Fruit fly (Drosophila melanogaster) S2 (cell line): ENCODE measurements around the gene Atet.

ENCODE experiments used
- CG8478 ChIP-seq: fragments of >200 bp; optimal IDR thresholded peaks from 2 replicates; lab custom pipeline; 2018
- CTCF ChIP-seq, 2 experiments: fragments of >200 bp; optimal IDR thresholded peaks; 2 replicates each; lab custom pipeline; 2018

dm6 chr2L:4378380-4378779 is 44.7 kb downstream of the Atet start:
- TF ChIP-seq CG8478 (lab: Kevin White, UChicago) (no peak), CTCF (optimal IDR thresholded peaks at IDR 0.05; lab: Kevin White, UChicago) (no peak)
